Fruit fly (Drosophila melanogaster) whole organism, adult: ENCODE data around the gene peg.

ENCODE experiments used
- CG11617 ChIP-seq: fragments of 200-800 bp; sonication (Bioruptor generic); optimal IDR thresholded peaks from 2 replicates; lab custom pipeline; 2017; ENCODE audit warnings: mild to moderate bottlenecking, missing biosample characterization, missing genetic modification reagents, missing genetic modification characterization
- CG12768 ChIP-seq: fragments of 200-800 bp; sonication (Bioruptor generic); optimal IDR thresholded peaks from 2 replicates; lab custom pipeline; 2017; ENCODE audit warnings: missing biosample characterization, missing genetic modification characterization, mild to moderate bottlenecking, moderate library complexity, missing genetic modification reagents
- CG14711 ChIP-seq: fragments of 200-800 bp; sonication (Bioruptor generic); optimal IDR thresholded peaks from 2 replicates; lab custom pipeline; 2018; ENCODE audit warnings: missing biosample characterization, mild to moderate bottlenecking, missing genetic modification characterization, moderate library complexity
- CG1620 ChIP-seq: fragments of 200-800 bp; sonication (Bioruptor generic); optimal IDR thresholded peaks from 2 replicates; lab custom pipeline; 2016; ENCODE audit warnings: missing biosample characterization, missing genetic modification characterization
- CG33017 ChIP-seq: fragments of 200-800 bp; sonication (Bioruptor generic); optimal IDR thresholded peaks from 2 replicates; lab custom pipeline; 2018; ENCODE audit warnings: missing biosample characterization, mild to moderate bottlenecking, missing genetic modification characterization, moderate library complexity
- CG5204 ChIP-seq: fragments of 200-800 bp; sonication (Bioruptor generic); optimal IDR thresholded peaks from 2 replicates; lab custom pipeline; 2016; ENCODE audit warnings: missing biosample characterization, missing genetic modification characterization
- CG7045 ChIP-seq: fragments of 200-800 bp; sonication (Bioruptor generic); optimal IDR thresholded peaks from 2 replicates; lab custom pipeline; 2017; ENCODE audit warnings: missing biosample characterization, mild to moderate bottlenecking, missing genetic modification characterization
- CG7101 ChIP-seq: fragments of 200-800 bp; sonication (Bioruptor generic); optimal IDR thresholded peaks from 2 replicates; lab custom pipeline; 2018; ENCODE audit warnings: missing biosample characterization, mild to moderate bottlenecking, missing genetic modification characterization, moderate library complexity
- Clk ChIP-seq: fragments of 200-800 bp; sonication (Bioruptor generic); optimal IDR thresholded peaks from 2 replicates; lab custom pipeline; 2017; ENCODE audit warnings: missing biosample characterization, missing genetic modification characterization
- Crg-1 ChIP-seq: fragments of 200-800 bp; sonication (Bioruptor generic); optimal IDR thresholded peaks from 2 replicates; lab custom pipeline; 2016; ENCODE audit warnings: missing biosample characterization, missing genetic modification characterization
- Hr96 ChIP-seq: fragments of 200-800 bp; sonication (Bioruptor generic); optimal IDR thresholded peaks from 2 replicates; lab custom pipeline; 2016; ENCODE audit warnings: missing biosample characterization, missing genetic modification characterization
- Mnt ChIP-seq: fragments of 200-800 bp; sonication (Bioruptor generic); optimal IDR thresholded peaks from 2 replicates; lab custom pipeline; 2016; ENCODE audit warnings: missing biosample characterization, mild to moderate bottlenecking, missing genetic modification characterization
- bab1 ChIP-seq: fragments of 200-800 bp; sonication (Bioruptor generic); optimal IDR thresholded peaks from 3 replicates; lab custom pipeline; 2019; ENCODE audit warnings: missing biosample characterization, mild to moderate bottlenecking, missing genetic modification characterization, moderate library complexity
- cic ChIP-seq: fragments of 200-800 bp; sonication (Bioruptor generic); optimal IDR thresholded peaks from 2 replicates; lab custom pipeline; 2017; ENCODE audit warnings: missing biosample characterization, mild to moderate bottlenecking, missing genetic modification characterization, moderate library complexity
- cnc ChIP-seq, 2 experiments: fragments of >200 bp; optimal IDR thresholded peaks; 2 replicates each; lab custom pipeline; 2017
- kay ChIP-seq: fragments of 200-800 bp; sonication (Bioruptor generic); peaks from one replicate; lab custom pipeline; 2016; ENCODE audit warnings: missing biosample characterization, missing genetic modification characterization, borderline replicate concordance
- ovo ChIP-seq: fragments of 200-800 bp; sonication (Bioruptor generic); optimal IDR thresholded peaks from 2 replicates; lab custom pipeline; 2016; ENCODE audit warnings: missing biosample characterization, missing genetic modification characterization
- pad ChIP-seq: fragments of 200-800 bp; sonication (Bioruptor generic); optimal IDR thresholded peaks from 3 replicates; lab custom pipeline; 2017; ENCODE audit warnings: missing biosample characterization, missing genetic modification characterization, mild to moderate bottlenecking, moderate library complexity, missing genetic modification reagents
- tj ChIP-seq: fragments of 200-800 bp; sonication (Bioruptor generic); optimal IDR thresholded peaks from 3 replicates; lab custom pipeline; 2017; ENCODE audit warnings: missing biosample characterization, mild to moderate bottlenecking, missing genetic modification characterization, moderate library complexity
- toe ChIP-seq: fragments of 200-800 bp; sonication (Bioruptor generic); optimal IDR thresholded peaks from 2 replicates; lab custom pipeline; 2016; ENCODE audit warnings: missing biosample characterization, missing genetic modification characterization

The peg gene

DNA sequence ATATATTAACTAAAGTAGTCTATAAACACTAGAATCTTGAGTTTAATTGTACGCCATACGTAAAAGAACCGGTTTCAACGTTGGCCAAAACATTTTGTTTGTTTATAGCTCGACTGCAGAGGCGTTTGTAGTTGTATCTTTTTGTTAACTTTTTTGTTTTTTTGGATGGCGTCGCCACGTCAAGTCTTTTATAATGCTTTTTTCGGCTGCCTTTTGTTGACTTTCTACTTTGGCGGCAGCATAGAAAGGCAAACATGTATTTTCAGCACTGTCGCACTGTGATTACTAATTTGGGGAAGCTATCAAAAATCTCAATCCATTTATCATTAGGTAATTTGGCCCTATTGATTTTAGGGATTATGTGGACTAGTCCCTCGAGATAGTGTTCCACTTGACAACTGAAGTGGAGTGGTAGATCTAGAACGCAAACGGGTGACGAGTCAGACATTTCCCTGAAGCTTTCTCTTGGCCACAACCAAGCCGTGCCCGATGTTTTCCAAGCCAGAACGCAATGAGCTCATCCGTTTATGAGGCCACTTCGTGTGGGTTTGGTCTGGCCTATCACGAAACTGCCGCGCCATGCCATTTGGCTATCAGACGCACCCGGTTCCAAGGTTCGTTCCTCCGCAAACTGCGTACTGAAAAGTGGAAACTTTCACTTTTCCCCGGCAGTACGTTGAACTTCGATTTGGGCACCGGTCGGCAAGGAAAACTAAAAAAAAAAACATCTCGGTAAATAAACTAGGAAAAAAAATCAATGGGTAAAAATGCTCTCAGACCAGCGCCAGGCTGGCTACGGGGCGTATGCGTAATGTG, 42.7 kb upstream of the peg start:
- TF ChIP-seq kay (GFP tag; lab: Kevin White, UChicago) (peak; percentile 38), tj (no peak), CG1620 (GFP tag; lab: Kevin White, UChicago) (no peak), CG14711 (tag; lab: Kevin White, UChicago) (no peak), CG11617 (GFP tag; lab: Kevin White, UChicago) (no peak), CG12768 (GFP tag; lab: Kevin White, UChicago) (peak; percentile 3)

DNA sequence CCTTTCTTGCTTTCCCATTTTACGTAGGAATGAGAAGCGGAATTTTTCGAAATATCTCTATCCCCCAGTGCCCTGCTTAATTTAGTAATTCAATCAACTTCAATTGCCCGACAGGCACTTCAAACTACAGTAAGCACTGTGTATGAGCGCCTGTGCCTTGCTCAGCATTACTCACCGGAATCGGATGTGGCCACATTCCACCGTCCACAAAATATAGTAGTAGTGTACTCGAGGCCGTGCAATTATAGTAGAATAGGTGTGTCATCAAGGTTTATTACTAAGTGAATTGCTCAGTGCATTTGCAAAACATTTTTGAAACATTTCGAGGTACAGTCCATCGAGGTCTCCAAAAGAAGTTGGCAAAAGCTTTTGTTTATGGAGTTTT, 41.7 kb upstream of the peg start:
- no peak for TF ChIP-seq toe (GFP tag; lab: Kevin White, UChicago)
- TF ChIP-seq CG12768 (GFP tag; lab: Kevin White, UChicago): no peak
- peak; percentile 2 for TF ChIP-seq tj
- TF ChIP-seq CG33017 (tag; lab: Kevin White, UChicago): no peak
- TF ChIP-seq CG14711 (tag; lab: Kevin White, UChicago): no peak
- TF ChIP-seq Mnt: no peak
- no peak for TF ChIP-seq Hr96
- no peak for TF ChIP-seq CG7045 (GFP tag; lab: Kevin White, UChicago)
- peak; percentile 99 for TF ChIP-seq kay (GFP tag; lab: Kevin White, UChicago)

DNA sequence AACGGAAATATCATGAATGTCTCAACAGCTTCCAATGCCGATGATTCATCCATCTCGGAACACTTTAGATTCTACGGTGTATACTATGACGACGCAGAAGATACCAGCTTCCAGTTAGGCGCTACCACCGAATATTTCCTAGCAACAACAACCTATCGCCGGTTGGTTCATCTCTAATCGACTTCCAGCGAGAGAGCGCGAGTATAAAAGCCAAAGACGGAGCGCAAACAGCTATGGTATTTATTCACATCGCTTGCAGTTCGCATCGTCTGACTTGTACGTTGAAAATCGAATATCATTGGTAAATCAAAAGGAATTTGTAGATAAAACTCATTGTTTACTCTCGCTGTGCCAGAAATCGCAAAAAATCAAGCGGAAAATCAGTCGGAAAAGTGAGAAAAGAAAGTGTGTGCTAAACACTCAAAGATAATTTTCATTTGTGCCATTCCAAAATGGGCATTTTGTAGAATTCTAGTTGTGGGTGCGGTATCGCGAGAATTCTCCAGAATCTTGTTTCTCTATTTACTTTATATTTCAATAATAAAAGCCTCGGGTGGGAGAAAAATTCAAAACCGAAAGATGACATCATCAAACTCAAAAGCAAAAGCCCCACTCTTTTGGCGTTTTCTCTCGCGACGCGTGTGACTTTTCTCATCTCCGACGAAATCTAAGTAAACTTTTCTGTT, 41.2 kb upstream of the peg start, which contains the start of gene AnxB9:
Gene AnxB9 (plus strand): TSS at position 232 of the 686 bp plus-strand sequence.
- TF ChIP-seq toe (GFP tag; lab: Kevin White, UChicago): no peak
- peak; percentile 40 for TF ChIP-seq CG12768 (GFP tag; lab: Kevin White, UChicago)
- peak; percentile 46 for TF ChIP-seq CG11617 (GFP tag; lab: Kevin White, UChicago)
- peak; percentile 22 for TF ChIP-seq CG7045 (GFP tag; lab: Kevin White, UChicago)
- TF ChIP-seq pad (GFP tag; lab: Kevin White, UChicago): no peak
- TF ChIP-seq cic (GFP tag; lab: Kevin White, UChicago): peak; percentile 73
- TF ChIP-seq CG14711 (tag; lab: Kevin White, UChicago): peak; percentile 2
- no peak for TF ChIP-seq Clk (GFP tag; lab: Kevin White, UChicago)
- peak; percentile 81 for TF ChIP-seq bab1
- TF ChIP-seq ovo (GFP tag; lab: Kevin White, UChicago): peak; percentile 7
- TF ChIP-seq kay (GFP tag; lab: Kevin White, UChicago): peak; percentile 91
- peak; percentile 5 for TF ChIP-seq tj
- peak; percentile 42 for TF ChIP-seq CG1620 (GFP tag; lab: Kevin White, UChicago)
- peak; percentile 56 for TF ChIP-seq Mnt
- TF ChIP-seq CG33017 (tag; lab: Kevin White, UChicago): peak; percentile 66
- no peak for TF ChIP-seq cnc (optimal IDR thresholded peaks at IDR 0.05; lab: Kevin White, UChicago)
- TF ChIP-seq Crg-1 (GFP tag; lab: Kevin White, UChicago): peak; percentile 50
- TF ChIP-seq CG7101: peak; percentile 67
- peak; percentile 39 for TF ChIP-seq Hr96
- TF ChIP-seq CG5204 (GFP tag; lab: Kevin White, UChicago): no peak

DNA sequence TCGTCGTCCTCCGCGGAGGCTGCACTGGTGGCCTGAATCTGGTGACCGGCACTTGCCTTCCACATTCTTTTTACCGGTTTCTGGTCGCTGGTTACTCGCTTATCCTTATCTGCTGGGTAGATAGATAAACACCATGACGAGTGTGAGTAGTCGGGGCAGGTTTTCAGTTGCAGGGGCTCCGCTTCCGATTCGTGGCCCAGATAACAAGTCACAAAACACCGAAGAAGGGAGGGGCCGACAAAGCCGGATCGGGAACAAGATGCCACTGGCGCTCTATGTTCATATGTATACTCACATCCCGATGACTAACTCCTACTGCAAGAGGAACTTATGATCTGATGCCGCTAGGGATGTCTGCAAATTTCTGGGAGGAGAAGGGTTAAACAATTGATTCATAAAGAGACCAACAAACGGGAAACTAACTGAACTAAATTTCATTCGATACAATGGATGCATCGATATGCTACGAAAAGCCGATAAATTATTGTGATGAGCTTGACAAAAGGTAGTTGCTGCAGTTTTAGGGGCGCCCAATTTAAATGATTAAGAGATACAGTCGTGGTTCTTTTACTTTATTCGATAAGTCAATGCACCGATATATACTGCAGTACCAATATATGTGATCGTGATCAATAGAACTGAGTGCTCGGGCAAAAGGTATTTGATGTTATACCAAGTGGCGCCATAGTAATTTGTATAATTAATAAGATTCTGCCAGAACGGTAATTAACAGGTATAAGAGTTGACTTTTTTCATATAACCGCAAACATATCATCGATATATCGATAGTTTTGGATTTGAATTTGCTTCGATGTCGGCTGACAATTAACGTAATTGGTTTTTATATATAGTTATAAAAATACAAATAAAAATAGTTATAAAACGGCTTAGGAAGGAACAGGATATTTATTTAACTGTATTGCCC, 40.3 kb upstream of the peg start, which contains the start of gene Cortactin:
Gene Cortactin (minus strand): TSS at position 472 of the 925 bp plus-strand sequence.
- TF ChIP-seq CG1620 (GFP tag; lab: Kevin White, UChicago) (peak; percentile 15), cic (GFP tag; lab: Kevin White, UChicago) (peak; percentile 3), kay (GFP tag; lab: Kevin White, UChicago) (peak; percentile 73), pad (GFP tag; lab: Kevin White, UChicago) (peak; percentile 88), CG12768 (GFP tag; lab: Kevin White, UChicago) (no peak)

DNA sequence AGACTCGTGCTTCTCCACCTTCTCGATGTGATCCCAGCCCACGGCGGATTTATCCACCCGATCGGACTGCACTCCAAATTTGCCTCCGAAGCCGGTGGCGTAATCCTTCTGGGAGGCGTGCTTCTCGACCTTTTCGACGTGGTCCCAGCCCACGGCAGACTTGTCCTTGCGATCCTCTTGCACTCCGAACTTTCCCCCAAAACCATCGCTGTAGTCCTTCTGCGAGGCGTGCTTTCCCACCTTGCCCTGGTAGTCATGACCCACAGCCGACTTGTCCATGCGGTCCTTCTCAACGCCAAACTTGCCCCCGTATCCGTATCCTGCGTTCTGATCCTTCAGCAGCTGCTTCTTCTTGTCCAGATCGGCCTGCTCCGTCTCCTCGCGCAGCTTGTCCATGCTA, 39.5 kb upstream of the peg start:
- TF ChIP-seq cnc (optimal IDR thresholded peaks at IDR 0.05; lab: Kevin White, UChicago) (no peak), CG7045 (GFP tag; lab: Kevin White, UChicago) (no peak), toe (GFP tag; lab: Kevin White, UChicago) (no peak), Mnt (no peak), kay (GFP tag; lab: Kevin White, UChicago) (no peak), CG33017 (tag; lab: Kevin White, UChicago) (no peak), CG7101 (no peak), cic (GFP tag; lab: Kevin White, UChicago) (no peak), pad (GFP tag; lab: Kevin White, UChicago) (no peak), ovo (GFP tag; lab: Kevin White, UChicago) (no peak), CG14711 (tag; lab: Kevin White, UChicago) (no peak), Crg-1 (GFP tag; lab: Kevin White, UChicago) (no peak), Hr96 (no peak), CG5204 (GFP tag; lab: Kevin White, UChicago) (no peak), Clk (GFP tag; lab: Kevin White, UChicago) (no peak), CG12768 (GFP tag; lab: Kevin White, UChicago) (no peak), tj (no peak), CG11617 (GFP tag; lab: Kevin White, UChicago) (no peak), bab1 (no peak)
